Worm (Caenorhabditis elegans) whole organism, mixed stage, embryonic: Measurements from ENCODE around the gene clec-225.
"Not testable (repeated sequence)": the region's sequence is repeated elsewhere in the genome, so short reads cannot be mapped to it uniquely, and the experiment has no call there.

ENCODE experiments used
- M03D4.4 ChIP-seq: sonication (generic microtip); optimal IDR thresholded peaks from 2 replicates; lab custom pipeline; 2017; ENCODE audit warnings: mild to moderate bottlenecking, missing genetic modification characterization, missing compliant biosample characterization
- bed-3 ChIP-seq: fragments of 200-800 bp; sonication (Bioruptor generic); optimal IDR thresholded peaks from 3 replicates; lab custom pipeline; 2018; ENCODE audit warnings: mild to moderate bottlenecking, missing genetic modification characterization, moderate library complexity, missing compliant biosample characterization
- blmp-1 ChIP-seq: fragments of 150-350 bp; optimal IDR thresholded peaks from 2 replicates; lab custom pipeline; 2014; ENCODE audit warnings: missing biosample characterization, missing genetic modification characterization
- ceh-39 ChIP-seq: fragments of 150-350 bp; optimal IDR thresholded peaks from 2 replicates; lab custom pipeline; 2014; ENCODE audit warnings: missing biosample characterization, missing genetic modification characterization
- ceh-43 ChIP-seq: fragments of 200-800 bp; sonication (Bioruptor generic); optimal IDR thresholded peaks from 2 replicates; lab custom pipeline; 2018; ENCODE audit warnings: mild to moderate bottlenecking, missing genetic modification characterization, moderate library complexity, missing compliant biosample characterization
- ceh-83 ChIP-seq: fragments of 200-800 bp; sonication (Bioruptor generic); optimal IDR thresholded peaks from 2 replicates; lab custom pipeline; 2018; ENCODE audit warnings: mild to moderate bottlenecking, missing genetic modification characterization, missing compliant biosample characterization
- ces-1 ChIP-seq: fragments of 150-350 bp; optimal IDR thresholded peaks from 2 replicates; lab custom pipeline; 2014; ENCODE audit warnings: missing biosample characterization, missing genetic modification reagents, missing genetic modification characterization
- cnd-1 ChIP-seq: fragments of 200-800 bp; sonication (Bioruptor generic); optimal IDR thresholded peaks from 2 replicates; lab custom pipeline; 2018; ENCODE audit warnings: mild to moderate bottlenecking, missing genetic modification characterization, missing compliant biosample characterization
- elt-1 ChIP-seq: sonication (generic microtip); optimal IDR thresholded peaks from 2 replicates; lab custom pipeline; 2017; ENCODE audit warnings: missing genetic modification characterization, mild to moderate bottlenecking, missing compliant biosample characterization, antibody characterized with exemption, moderate library complexity, borderline replicate concordance; ENCODE audit not compliant: insufficient read depth
- elt-3 ChIP-seq: fragments of 150-350 bp; optimal IDR thresholded peaks from 2 replicates; lab custom pipeline; 2014; ENCODE audit warnings: missing biosample characterization, missing genetic modification characterization
- flh-1 ChIP-seq: fragments of 200-800 bp; sonication (Bioruptor generic); optimal IDR thresholded peaks from 2 replicates; lab custom pipeline; 2018; ENCODE audit warnings: mild to moderate bottlenecking, missing genetic modification characterization, moderate library complexity, missing compliant biosample characterization
- ham-2 ChIP-seq: fragments of 200-800 bp; sonication (Bioruptor generic); optimal IDR thresholded peaks from 2 replicates; lab custom pipeline; 2018; ENCODE audit warnings: mild to moderate bottlenecking, missing genetic modification characterization, missing compliant biosample characterization
- hlh-1 ChIP-seq: fragments of 150-350 bp; optimal IDR thresholded peaks from 2 replicates; lab custom pipeline; 2014; ENCODE audit warnings: missing biosample characterization, missing genetic modification reagents, missing genetic modification characterization
- lin-13 ChIP-seq: fragments of 150-350 bp; optimal IDR thresholded peaks from 2 replicates; lab custom pipeline; 2014; ENCODE audit warnings: missing biosample characterization, missing genetic modification characterization
- lin-32 ChIP-seq: fragments of 200-800 bp; sonication (Bioruptor generic); optimal IDR thresholded peaks from 2 replicates; lab custom pipeline; 2018; ENCODE audit warnings: mild to moderate bottlenecking, missing genetic modification characterization, missing compliant biosample characterization
- lsy-2 ChIP-seq: fragments of 150-350 bp; optimal IDR thresholded peaks from 2 replicates; lab custom pipeline; 2014; ENCODE audit warnings: missing biosample characterization, missing genetic modification characterization
- mab-5 ChIP-seq: fragments of 150-350 bp; optimal IDR thresholded peaks from 2 replicates; lab custom pipeline; 2014; ENCODE audit warnings: missing biosample characterization, missing genetic modification characterization
- mep-1 ChIP-seq: fragments of 150-350 bp; optimal IDR thresholded peaks from 2 replicates; lab custom pipeline; 2017; ENCODE audit warnings: missing biosample characterization, missing genetic modification reagents, missing genetic modification characterization, inconsistent platforms
- mls-2 ChIP-seq: sonication (generic microtip); optimal IDR thresholded peaks from 2 replicates; lab custom pipeline; 2016; ENCODE audit warnings: mild to moderate bottlenecking, missing genetic modification characterization, moderate library complexity, missing compliant biosample characterization
- nhr-12 ChIP-seq: fragments of 150-350 bp; optimal IDR thresholded peaks from 2 replicates; lab custom pipeline; 2014; ENCODE audit warnings: missing biosample characterization, missing genetic modification characterization
- nhr-2 ChIP-seq: fragments of 150-350 bp; optimal IDR thresholded peaks from 2 replicates; lab custom pipeline; 2014; ENCODE audit warnings: missing biosample characterization, missing genetic modification characterization
- nhr-237 ChIP-seq: fragments of 150-350 bp; optimal IDR thresholded peaks from 2 replicates; lab custom pipeline; 2014; ENCODE audit warnings: missing biosample characterization, missing genetic modification characterization
- nhr-28 ChIP-seq: fragments of 150-350 bp; optimal IDR thresholded peaks from 2 replicates; lab custom pipeline; 2014; ENCODE audit warnings: missing biosample characterization, missing genetic modification characterization
- nhr-76 ChIP-seq: sonication (generic microtip); optimal IDR thresholded peaks from 2 replicates; lab custom pipeline; 2017; ENCODE audit warnings: missing biosample characterization, missing genetic modification characterization
- pha-4 ChIP-seq: fragments of 150-350 bp; optimal IDR thresholded peaks from 2 replicates; lab custom pipeline; 2018; ENCODE audit warnings: missing biosample characterization, missing genetic modification reagents, missing genetic modification characterization
- sem-2 ChIP-seq: fragments of 200-800 bp; sonication (Bioruptor generic); optimal IDR thresholded peaks from 2 replicates; lab custom pipeline; 2018; ENCODE audit warnings: mild to moderate bottlenecking, missing genetic modification characterization, missing compliant biosample characterization
- snpc-4 ChIP-seq: fragments of 150-350 bp; optimal IDR thresholded peaks from 2 replicates; lab custom pipeline; 2014; ENCODE audit warnings: missing biosample characterization, missing genetic modification characterization
- tbx-8 ChIP-seq: fragments of 200-800 bp; sonication (Bioruptor generic); optimal IDR thresholded peaks from 2 replicates; lab custom pipeline; 2018; ENCODE audit warnings: mild to moderate bottlenecking, missing genetic modification characterization, moderate library complexity, missing compliant biosample characterization
- unc-120 ChIP-seq: sonication (generic microtip); optimal IDR thresholded peaks from 2 replicates; lab custom pipeline; 2017; ENCODE audit warnings: missing genetic modification characterization, missing compliant biosample characterization; ENCODE audit not compliant: poor library complexity, severe bottlenecking
- unc-39 ChIP-seq: fragments of 150-350 bp; optimal IDR thresholded peaks from 2 replicates; lab custom pipeline; 2014; ENCODE audit warnings: missing biosample characterization, missing genetic modification characterization
- unc-62 ChIP-seq: fragments of 150-350 bp; optimal IDR thresholded peaks from 2 replicates; lab custom pipeline; 2014; ENCODE audit warnings: missing biosample characterization, missing genetic modification reagents, missing genetic modification characterization
- zip-8 ChIP-seq: fragments of 150-350 bp; optimal IDR thresholded peaks from 2 replicates; lab custom pipeline; 2014; ENCODE audit warnings: missing biosample characterization, missing genetic modification characterization
- ztf-11 ChIP-seq: fragments of 150-350 bp; optimal IDR thresholded peaks from 2 replicates; lab custom pipeline; 2014; ENCODE audit warnings: missing biosample characterization, missing genetic modification characterization

The clec-225 gene

DNA sequence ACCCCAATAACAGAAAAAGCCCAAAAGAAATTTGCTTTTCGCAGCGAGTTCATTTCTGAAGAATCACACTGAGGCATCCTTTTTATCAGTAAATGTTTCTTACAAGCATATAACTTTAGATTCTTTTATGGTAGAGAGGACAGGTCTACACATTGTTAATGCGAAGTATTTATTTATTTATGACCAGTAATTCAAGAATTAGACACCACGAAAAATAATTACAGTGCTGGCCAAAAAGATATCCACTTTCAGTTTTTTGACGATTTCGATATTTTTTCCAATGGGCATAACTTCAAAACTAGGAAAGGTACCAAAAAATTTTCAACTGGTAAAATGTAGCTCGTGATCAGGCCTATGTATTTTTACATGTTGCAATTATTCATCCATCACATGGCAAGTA, at the start of gene clec-225:
TSS of gene clec-225 (minus strand) at position 101 of the 400 bp plus-strand sequence.
- not testable (repeated sequence) for TF ChIP-seq unc-120 (tag; lab: Kevin White, UChicago); tbx-8 (GFP tag; lab: Kevin White, UChicago); nhr-76 (tag; lab: Kevin White, UChicago)
- TF ChIP-seq, all 35 proteins: peak for 0; not testable (repeated sequence) for 35

DNA sequence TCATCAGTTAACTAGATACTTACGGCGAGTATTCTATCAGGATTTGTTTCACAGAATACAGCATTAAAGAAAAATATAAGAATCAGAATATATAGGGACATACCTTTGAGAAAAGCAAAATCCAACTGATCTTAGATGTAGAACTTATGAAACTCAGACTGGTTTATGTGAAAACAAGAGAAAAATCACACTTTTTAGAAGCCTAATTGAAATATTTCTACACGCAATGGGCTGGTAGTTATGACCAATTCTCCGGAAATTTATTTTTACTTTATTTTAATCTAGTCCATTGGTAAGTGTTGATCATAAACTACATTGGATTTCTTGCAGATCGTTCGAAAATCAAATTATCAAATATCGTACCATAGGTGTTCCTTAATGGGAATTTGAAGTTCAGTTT, 49.5 kb upstream of the clec-225 start, which contains the start of gene T09E8.4:
TSS of gene T09E8.4 (minus strand) at position 101 of the 400 bp plus-strand sequence.
- TF ChIP-seq ceh-43 (GFP tag; lab: Kevin White, UChicago) (no peak), pha-4 (tag; lab: Kevin White, UChicago) (no peak)

DNA sequence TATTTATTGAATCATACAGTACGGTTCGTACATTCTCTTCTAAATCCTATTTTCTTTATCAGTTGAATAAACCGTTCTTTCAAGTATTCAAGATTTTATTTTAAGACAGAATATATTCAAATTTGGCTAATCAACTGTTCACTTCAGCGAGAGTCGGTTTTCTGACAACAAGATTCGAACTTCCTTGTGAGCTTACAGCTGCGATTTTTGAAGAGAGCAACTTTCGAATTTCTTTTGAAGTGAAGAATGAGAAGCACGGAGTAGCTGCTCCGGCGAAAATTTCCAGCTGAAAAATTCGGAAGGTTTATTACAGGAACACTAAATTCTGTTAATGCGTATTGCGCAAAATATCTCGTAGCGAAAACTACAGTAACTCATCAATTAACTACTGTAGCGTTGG, 46.8 kb upstream of the clec-225 start:
- no peak for TF ChIP-seq sem-2 (GFP tag; lab: Kevin White, UChicago)
- TF ChIP-seq ces-1 (GFP tag; lab: Kevin White, UChicago): no peak
- TF ChIP-seq ztf-11: no peak
- TF ChIP-seq unc-120 (tag; lab: Kevin White, UChicago): no peak
- TF ChIP-seq elt-1: no peak
- no peak for TF ChIP-seq cnd-1 (tag; lab: Kevin White, UChicago)
- no peak for TF ChIP-seq pha-4 (tag; lab: Kevin White, UChicago)

DNA sequence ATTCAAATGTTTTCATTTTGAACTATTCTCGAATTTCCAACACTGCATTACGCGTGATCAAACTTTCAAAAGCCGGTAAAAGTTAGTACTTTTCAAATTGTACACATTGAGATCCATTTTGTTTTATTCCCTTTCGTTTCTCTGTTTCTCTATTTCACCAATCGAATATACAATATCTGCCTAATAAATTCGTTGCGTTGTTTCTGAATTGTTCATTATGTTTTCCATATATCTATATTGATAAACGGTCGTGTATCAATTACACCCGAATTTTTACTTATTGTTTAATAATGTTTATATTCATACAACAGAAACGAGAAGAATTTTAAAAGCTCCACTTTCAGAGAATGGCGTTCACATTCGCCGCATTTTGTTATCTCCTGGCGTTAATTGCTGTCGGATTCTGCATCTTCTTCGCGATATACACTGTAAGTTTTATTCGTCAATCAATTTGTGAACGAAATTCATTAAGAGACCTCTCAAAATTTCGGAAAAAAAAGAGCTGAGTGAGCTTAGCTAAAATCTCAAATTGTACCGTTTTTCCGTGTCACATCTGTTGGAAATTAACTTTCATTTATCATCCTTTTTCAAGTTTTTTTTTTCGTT, 45.4 kb upstream of the clec-225 start, which contains the start of gene cni-1:
TSS of gene cni-1 (plus strand) at position 345 of the 606 bp plus-strand sequence.
- TF ChIP-seq snpc-4 (tag; lab: Kevin White, UChicago): no peak
- TF ChIP-seq cnd-1 (tag; lab: Kevin White, UChicago): no peak
- TF ChIP-seq nhr-2 (tag; lab: Kevin White, UChicago): no peak
- no peak for TF ChIP-seq nhr-28 (tag; lab: Kevin White, UChicago)
- TF ChIP-seq lin-32 (GFP tag; lab: Kevin White, UChicago): no peak
- no peak for TF ChIP-seq ceh-83 (GFP tag; lab: Kevin White, UChicago)
- TF ChIP-seq lsy-2 (tag; lab: Kevin White, UChicago): no peak
- TF ChIP-seq nhr-12 (tag; lab: Kevin White, UChicago): no peak
- TF ChIP-seq ham-2 (GFP tag; lab: Kevin White, UChicago): no peak
- no peak for TF ChIP-seq tbx-8 (GFP tag; lab: Kevin White, UChicago)
- TF ChIP-seq nhr-237: no peak

DNA sequence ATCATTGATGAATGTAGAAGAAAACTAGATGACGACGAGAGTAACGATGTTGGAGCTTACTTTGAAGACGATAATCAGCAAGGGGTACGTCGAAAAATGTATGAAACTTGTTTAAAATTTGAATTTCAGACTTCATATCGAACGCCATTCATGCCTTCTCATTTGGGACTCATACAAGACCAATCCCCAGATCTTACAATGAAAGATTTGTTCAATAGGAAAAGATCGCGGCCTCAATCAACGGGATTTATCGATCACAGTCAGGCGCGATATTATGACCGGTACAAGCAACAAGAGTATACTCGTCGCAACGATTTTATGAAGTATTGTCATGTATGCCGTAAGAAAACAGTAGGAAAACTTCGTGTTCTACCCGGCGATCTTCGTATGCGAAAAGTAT, 42.1 kb upstream of the clec-225 start:
- TF ChIP-seq ceh-83 (GFP tag; lab: Kevin White, UChicago) (no peak), bed-3 (GFP tag; lab: Kevin White, UChicago) (no peak), M03D4.4 (tag; lab: Kevin White, UChicago) (no peak), tbx-8 (GFP tag; lab: Kevin White, UChicago) (no peak), elt-1 (no peak), ztf-11 (no peak), mab-5 (tag; lab: Kevin White, UChicago) (no peak), nhr-76 (tag; lab: Kevin White, UChicago) (no peak), lsy-2 (tag; lab: Kevin White, UChicago) (no peak), flh-1 (GFP tag; lab: Kevin White, UChicago) (no peak), lin-32 (GFP tag; lab: Kevin White, UChicago) (no peak), nhr-28 (tag; lab: Kevin White, UChicago) (no peak), nhr-12 (tag; lab: Kevin White, UChicago) (no peak), ham-2 (GFP tag; lab: Kevin White, UChicago) (no peak), ceh-43 (GFP tag; lab: Kevin White, UChicago) (no peak), ces-1 (GFP tag; lab: Kevin White, UChicago) (no peak), pha-4 (tag; lab: Kevin White, UChicago) (no peak), elt-3 (tag; lab: Kevin White, UChicago) (no peak), nhr-237 (no peak)

DNA sequence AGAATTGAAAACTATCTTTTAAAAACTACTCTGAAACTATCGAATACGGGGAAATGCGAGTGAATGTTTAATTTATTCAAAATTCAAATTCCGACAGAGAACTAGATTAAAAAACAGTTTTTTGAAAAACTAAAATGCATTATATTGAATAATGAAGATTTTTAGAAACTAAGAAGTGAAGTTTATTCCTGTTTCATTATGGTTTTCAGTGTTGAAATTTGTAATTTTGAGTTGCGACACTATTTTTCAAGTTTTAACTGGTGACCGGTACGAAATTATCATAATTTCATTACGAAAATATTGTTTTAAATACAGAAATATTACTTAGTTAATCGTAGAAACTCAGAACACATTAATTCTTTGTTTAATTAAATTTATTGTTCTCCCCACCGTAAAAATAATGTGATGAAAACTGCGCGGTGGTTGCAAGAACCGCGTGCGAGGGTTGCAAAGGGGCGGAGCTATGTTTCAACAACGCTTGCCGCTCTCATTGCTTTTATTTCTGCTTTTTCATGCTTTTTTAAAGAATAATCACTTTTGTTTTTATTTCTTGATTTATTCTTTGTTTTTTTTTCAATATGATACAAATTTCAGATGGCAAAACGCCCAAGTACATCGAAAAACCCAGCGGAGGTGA, 41.5 kb upstream of the clec-225 start, which contains the start of gene him-17:
TSS of gene him-17 (plus strand) at position 595 of the 637 bp plus-strand sequence.
- TF ChIP-seq hlh-1 (tag; lab: Kevin White, UChicago) (peak; percentile 47), cnd-1 (tag; lab: Kevin White, UChicago) (peak; percentile 44), nhr-237 (peak; percentile 2), pha-4 (tag; lab: Kevin White, UChicago) (peak; percentile 57), ceh-39 (tag; lab: Kevin White, UChicago) (no peak), ham-2 (GFP tag; lab: Kevin White, UChicago) (peak; percentile 39), nhr-28 (tag; lab: Kevin White, UChicago) (no peak), mls-2 (tag; lab: Kevin White, UChicago) (peak; percentile 85), zip-8 (tag; lab: Kevin White, UChicago) (no peak), elt-1 (peak; percentile 40), nhr-76 (tag; lab: Kevin White, UChicago) (no peak), M03D4.4 (tag; lab: Kevin White, UChicago) (peak; percentile 67), ztf-11 (peak; percentile 27), blmp-1 (no peak), ces-1 (GFP tag; lab: Kevin White, UChicago) (no peak), unc-39 (tag; lab: Kevin White, UChicago) (no peak), flh-1 (GFP tag; lab: Kevin White, UChicago) (no peak), unc-62 (GFP tag; lab: Kevin White, UChicago) (no peak), nhr-2 (tag; lab: Kevin White, UChicago) (no peak), sem-2 (GFP tag; lab: Kevin White, UChicago) (peak; percentile 49), elt-3 (tag; lab: Kevin White, UChicago) (no peak), ceh-83 (GFP tag; lab: Kevin White, UChicago) (peak; percentile 19), mep-1 (peak; percentile 72), lsy-2 (tag; lab: Kevin White, UChicago) (peak; percentile 2), lin-13 (peak; percentile 47)
